Worm (Caenorhabditis elegans): ENCODE data around the gene hse-5.

The hse-5 gene

DNA sequence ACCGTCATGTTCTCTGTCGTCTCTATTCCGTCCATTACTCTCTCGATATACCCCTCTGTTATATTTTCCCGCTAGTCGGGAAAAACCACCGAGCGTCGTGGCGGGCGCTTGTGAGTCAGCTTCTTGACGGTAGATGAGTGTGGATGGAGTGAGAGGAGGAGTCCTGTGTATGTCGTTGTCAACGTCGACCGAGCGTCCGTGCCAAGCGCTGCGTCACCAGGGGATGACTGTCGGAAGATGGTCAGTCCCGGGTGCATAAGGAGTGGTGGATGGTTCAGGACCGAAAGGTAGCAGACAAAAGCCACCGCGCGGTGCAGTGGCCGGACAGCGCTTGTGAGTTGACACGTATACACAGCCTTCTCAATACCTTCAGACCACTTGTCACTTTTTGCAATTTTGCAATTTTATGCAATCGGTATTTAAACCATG is 24.3 kb downstream of the hse-5 start (continued):
- peak; percentile 3 for TF ChIP-seq unc-42 (tag; optimal IDR thresholded peaks at IDR 0.05)
- TF ChIP-seq elt-2 (tag; optimal IDR thresholded peaks at IDR 0.05): peak; percentile 76
- peak; percentile 57 for TF ChIP-seq ref-2 (tag; optimal IDR thresholded peaks at IDR 0.05)
- TF ChIP-seq nhr-232 (tag; optimal IDR thresholded peaks at IDR 0.05): peak; percentile 45
- peak; percentile 29 for TF ChIP-seq ceh-2 (tag; optimal IDR thresholded peaks at IDR 0.05)
- peak; percentile 44 for TF ChIP-seq K02D7.2 (tag; optimal IDR thresholded peaks at IDR 0.05)
- TF ChIP-seq C38D4.7 (GFP tag; optimal IDR thresholded peaks at IDR 0.05): peak; percentile 49
- peak; percentile 58 for TF ChIP-seq ceh-6 (GFP tag; optimal IDR thresholded peaks at IDR 0.05)
- peak; percentile 16 for TF ChIP-seq ceh-24 (tag; optimal IDR thresholded peaks at IDR 0.05)
- TF ChIP-seq C08G9.2 (tag; optimal IDR thresholded peaks at IDR 0.05): peak; percentile 10
- peak; percentile 30; the same call in 1 of the 2 replicates for TF ChIP-seq unc-3 (GFP tag; conservative IDR thresholded peaks at IDR 0.05)
- peak; percentile 54 for TF ChIP-seq unc-3 (tag; optimal IDR thresholded peaks at IDR 0.05)
- peak; percentile 51 for TF ChIP-seq hlh-13 (GFP tag; optimal IDR thresholded peaks at IDR 0.05)
- TF ChIP-seq hlh-6 (tag; optimal IDR thresholded peaks at IDR 0.05): peak; percentile 74
- TF ChIP-seq tbx-2 (tag; optimal IDR thresholded peaks at IDR 0.05): peak; percentile 61
- peak; percentile 59 for TF ChIP-seq ceh-34 (tag; optimal IDR thresholded peaks at IDR 0.05)
- TF ChIP-seq zip-5 (tag; optimal IDR thresholded peaks at IDR 0.05): peak; percentile 19
- peak; percentile 18 for TF ChIP-seq dve-1 (tag; optimal IDR thresholded peaks at IDR 0.05)
- peak; percentile 49; the same call in 1 of the 2 replicates for TF ChIP-seq sox-2 (GFP tag; IDR thresholded peaks at IDR 0.05)
- peak; percentile 33 for TF ChIP-seq fkh-6 (tag; optimal IDR thresholded peaks at IDR 0.05)
- TF ChIP-seq pha-2 (tag; optimal IDR thresholded peaks at IDR 0.05): peak; percentile 69

DNA sequence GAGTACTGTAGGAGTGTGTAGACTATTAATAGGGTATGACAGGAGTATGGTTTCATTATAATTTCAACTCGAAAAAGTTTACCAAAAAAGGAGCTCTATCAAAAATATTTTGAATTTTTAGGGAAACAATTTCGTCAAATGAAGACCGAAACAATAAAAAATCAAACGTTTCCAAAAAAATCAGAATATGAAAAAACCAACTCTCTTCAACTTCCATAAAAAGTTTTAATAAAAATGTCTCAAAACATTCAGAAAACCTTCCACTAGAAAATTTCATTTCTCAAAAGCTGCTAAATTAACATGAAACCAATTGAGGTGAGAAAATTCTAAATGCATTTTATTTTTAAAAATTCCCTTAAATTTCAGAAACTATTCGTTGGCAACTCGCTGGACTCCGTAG is 25.5 kb downstream of the hse-5 start, which contains the start of gene ckb-3:
Gene ckb-3, plus strand, starts transcription at position 301 of the 400 bp plus-strand sequence.
- TF ChIP-seq C08G9.2 (tag; optimal IDR thresholded peaks at IDR 0.05): no peak
- no peak for TF ChIP-seq ceh-9 (tag; optimal IDR thresholded peaks at IDR 0.05)
- no peak for TF ChIP-seq hlh-8 (tag; optimal IDR thresholded peaks at IDR 0.05)
- TF ChIP-seq ahr-1 (tag; optimal IDR thresholded peaks at IDR 0.05): no peak
- no peak for TF ChIP-seq tbx-2 (tag; optimal IDR thresholded peaks at IDR 0.05)
- no peak for TF ChIP-seq ceh-2 (tag; optimal IDR thresholded peaks at IDR 0.05)
- no peak for TF ChIP-seq ama-1 (optimal IDR thresholded peaks at IDR 0.05)
- no peak for TF ChIP-seq pha-4 (tag; optimal IDR thresholded peaks at IDR 0.05)
- no peak for TF ChIP-seq ceh-31 (tag; optimal IDR thresholded peaks at IDR 0.05)
- TF ChIP-seq ceh-22 (tag; optimal IDR thresholded peaks at IDR 0.05): no peak
- no peak for TF ChIP-seq sdc-2 (tag; optimal IDR thresholded peaks at IDR 0.05)

DNA sequence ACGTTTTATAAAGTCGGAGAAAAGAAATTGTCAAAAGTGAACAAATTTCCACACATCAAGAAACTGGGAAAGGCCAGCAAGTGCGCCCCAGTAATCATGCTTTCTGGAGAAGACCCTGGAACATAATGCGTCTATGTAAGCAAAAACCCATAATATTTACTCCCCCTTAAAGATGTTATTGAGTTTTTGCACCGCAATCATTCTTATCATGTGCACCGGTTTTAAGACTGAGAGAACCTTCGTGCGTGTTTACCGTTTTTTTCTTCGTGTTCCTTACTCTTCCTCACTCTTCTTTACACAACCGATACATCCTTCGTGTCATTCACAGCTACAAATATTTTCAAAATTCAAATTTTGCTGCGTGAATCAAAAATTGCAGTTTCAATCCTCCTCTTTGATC is 27.8 kb downstream of the hse-5 start:
- TF ChIP-seq elt-2 (tag; optimal IDR thresholded peaks at IDR 0.05): no peak
- no peak for TF ChIP-seq ama-1 (optimal IDR thresholded peaks at IDR 0.05)
- TF ChIP-seq dve-1 (tag; optimal IDR thresholded peaks at IDR 0.05): no peak
- no peak for TF ChIP-seq ceh-2 (tag; optimal IDR thresholded peaks at IDR 0.05)
- TF ChIP-seq hlh-6 (tag; optimal IDR thresholded peaks at IDR 0.05): no peak
- no peak for TF ChIP-seq che-1 (tag; optimal IDR thresholded peaks at IDR 0.05)
- no peak for TF ChIP-seq fax-1 (tag; optimal IDR thresholded peaks at IDR 0.05)
- TF ChIP-seq ets-4 (tag; optimal IDR thresholded peaks at IDR 0.05): no peak
- TF ChIP-seq ceh-6 (GFP tag; optimal IDR thresholded peaks at IDR 0.05): no peak
- TF ChIP-seq fkh-10 (GFP tag; optimal IDR thresholded peaks at IDR 0.05): no peak
- TF ChIP-seq ceh-22 (tag; optimal IDR thresholded peaks at IDR 0.05): no peak
- no peak for TF ChIP-seq lim-6 (tag; optimal IDR thresholded peaks at IDR 0.05)

DNA sequence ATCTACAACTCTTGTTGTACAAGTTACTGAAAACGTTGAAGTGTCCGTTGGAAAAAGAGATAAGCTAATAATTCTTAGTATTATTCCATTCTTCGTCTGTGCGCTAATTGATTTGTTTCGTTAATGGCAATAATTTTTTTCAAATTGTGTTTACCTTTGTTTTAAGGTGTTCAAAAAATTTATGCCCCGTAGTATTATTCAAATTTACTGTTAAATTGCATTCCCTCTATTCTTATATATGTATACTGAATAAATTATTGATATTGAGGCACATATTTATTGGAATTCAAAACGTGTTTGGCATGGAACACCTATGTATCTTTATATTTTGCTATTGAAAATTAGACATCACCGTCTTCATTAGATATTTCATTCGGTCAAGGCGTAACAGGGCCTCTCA is 29.7 kb downstream of the hse-5 start, which contains the start of gene pals-26:
Gene pals-26, plus strand, starts transcription at position 301 of the 400 bp plus-strand sequence.
- TF ChIP-seq ceh-18 (tag; optimal IDR thresholded peaks at IDR 0.05): no peak
- TF ChIP-seq tbx-2 (tag; optimal IDR thresholded peaks at IDR 0.05): no peak
- TF ChIP-seq sdc-2 (tag; optimal IDR thresholded peaks at IDR 0.05): no peak
- no peak for TF ChIP-seq ets-4 (tag; optimal IDR thresholded peaks at IDR 0.05)
- no peak for TF ChIP-seq sox-2 (GFP tag; IDR thresholded peaks at IDR 0.05)
- no peak for TF ChIP-seq odd-2 (tag; optimal IDR thresholded peaks at IDR 0.05)
- TF ChIP-seq unc-55 (GFP tag; optimal IDR thresholded peaks at IDR 0.05): no peak
- no peak for TF ChIP-seq unc-3 (GFP tag; conservative IDR thresholded peaks at IDR 0.05)
- no peak for TF ChIP-seq unc-3 (tag; optimal IDR thresholded peaks at IDR 0.05)
- no peak for TF ChIP-seq K02D7.2 (tag; optimal IDR thresholded peaks at IDR 0.05)
- no peak for TF ChIP-seq ceh-9 (tag; optimal IDR thresholded peaks at IDR 0.05)
- no peak for TF ChIP-seq pha-4 (tag; optimal IDR thresholded peaks at IDR 0.05)
- no peak for TF ChIP-seq ceh-48 (tag; optimal IDR thresholded peaks at IDR 0.05)
- TF ChIP-seq syd-9 (tag; optimal IDR thresholded peaks at IDR 0.05): no peak
- no peak for TF ChIP-seq hlh-8 (tag; optimal IDR thresholded peaks at IDR 0.05)
- TF ChIP-seq tbx-7 (tag; optimal IDR thresholded peaks at IDR 0.05): no peak
- TF ChIP-seq hlh-15 (tag; optimal IDR thresholded peaks at IDR 0.05): no peak
- no peak for TF ChIP-seq C08G9.2 (tag; optimal IDR thresholded peaks at IDR 0.05)

All from whole organism, late embryonic.